Worm (Caenorhabditis elegans) whole organism, L2 larva: ENCODE results near the gene klp-17.

Source experiments
- C34F6.9 ChIP-seq: fragments of 150-350 bp; optimal IDR thresholded peaks from 2 replicates; lab custom pipeline; 2014; ENCODE audit warnings: missing biosample characterization, missing genetic modification characterization
- F13H6.1 ChIP-seq: sonication (generic microtip); optimal IDR thresholded peaks from 2 replicates; lab custom pipeline; 2016; ENCODE audit warnings: missing genetic modification characterization, missing compliant biosample characterization
- Y55F3AM.14 ChIP-seq: fragments of 200-800 bp; sonication (Bioruptor generic); optimal IDR thresholded peaks from 2 replicates; lab custom pipeline; 2018; ENCODE audit warnings: mild to moderate bottlenecking, missing genetic modification characterization, missing compliant biosample characterization
- ZK546.5 ChIP-seq: sonication (generic microtip); optimal IDR thresholded peaks from 2 replicates; lab custom pipeline; 2017; ENCODE audit warnings: missing biosample characterization, missing genetic modification characterization
- aly-2 ChIP-seq: fragments of 150-350 bp; optimal IDR thresholded peaks from 2 replicates; lab custom pipeline; 2014; ENCODE audit warnings: missing biosample characterization, missing genetic modification characterization
- ama-1 ChIP-seq: fragments of 150-350 bp; optimal IDR thresholded peaks from 2 replicates; lab custom pipeline; 2018; ENCODE audit warnings: inconsistent platforms
- blmp-1 ChIP-seq: sonication (generic microtip); optimal IDR thresholded peaks from 2 replicates; lab custom pipeline; 2017; ENCODE audit warnings: missing genetic modification characterization, mild to moderate bottlenecking, missing compliant biosample characterization, antibody characterized with exemption, moderate library complexity; ENCODE audit not compliant: insufficient read depth
- ceh-16 ChIP-seq: fragments of 150-350 bp; optimal IDR thresholded peaks from 2 replicates; lab custom pipeline; 2014; ENCODE audit warnings: missing biosample characterization, missing genetic modification characterization
- ceh-82 ChIP-seq: fragments of 150-350 bp; optimal IDR thresholded peaks from 2 replicates; lab custom pipeline; 2014; ENCODE audit warnings: missing biosample characterization, missing genetic modification characterization
- crh-2 ChIP-seq: sonication (generic microtip); optimal IDR thresholded peaks from 2 replicates; lab custom pipeline; 2017; ENCODE audit warnings: missing biosample characterization, missing genetic modification characterization
- dmd-4 ChIP-seq: sonication (generic microtip); optimal IDR thresholded peaks from 2 replicates; lab custom pipeline; 2017; ENCODE audit warnings: missing biosample characterization, missing genetic modification characterization
- fos-1 ChIP-seq: fragments of 150-350 bp; optimal IDR thresholded peaks from 2 replicates; lab custom pipeline; 2014; ENCODE audit warnings: missing biosample characterization, missing genetic modification characterization
- gmeb-1 ChIP-seq: fragments of 150-350 bp; optimal IDR thresholded peaks from 2 replicates; lab custom pipeline; 2014; ENCODE audit warnings: missing biosample characterization, missing genetic modification characterization
- lin-13 ChIP-seq: fragments of 150-350 bp; optimal IDR thresholded peaks from 2 replicates; lab custom pipeline; 2014; ENCODE audit warnings: missing biosample characterization, missing genetic modification reagents, missing genetic modification characterization
- lsy-2 ChIP-seq, 2 experiments: fragments of 150-350 bp in 1 of 2; sonication (generic microtip) in 1 of 2; optimal IDR thresholded peaks; 2 replicates each; lab custom pipeline; 2014 to 2017; ENCODE audit warnings: missing biosample characterization in 2 of 2, missing genetic modification characterization in 2 of 2
- mbf-1 ChIP-seq: sonication (generic microtip); optimal IDR thresholded peaks from 2 replicates; lab custom pipeline; 2017; ENCODE audit warnings: missing biosample characterization, missing genetic modification characterization
- mdl-1 ChIP-seq, 2 experiments: fragments of 150-350 bp in 1 of 2; sonication (generic microtip) in 1 of 2; optimal IDR thresholded peaks; 2 replicates each; lab custom pipeline; 2017; ENCODE audit warnings: missing biosample characterization in 2 of 2, missing genetic modification characterization in 2 of 2
- nhr-10 ChIP-seq: sonication (generic microtip); optimal IDR thresholded peaks from 2 replicates; lab custom pipeline; 2017; ENCODE audit warnings: missing biosample characterization, missing genetic modification characterization
- nhr-12 ChIP-seq: fragments of 150-350 bp; optimal IDR thresholded peaks from 2 replicates; lab custom pipeline; 2014; ENCODE audit warnings: missing biosample characterization, missing genetic modification characterization
- nhr-129 ChIP-seq: fragments of 150-350 bp; optimal IDR thresholded peaks from 2 replicates; lab custom pipeline; 2014; ENCODE audit warnings: missing biosample characterization, missing genetic modification characterization
- nhr-21 ChIP-seq: fragments of 150-350 bp; optimal IDR thresholded peaks from 2 replicates; lab custom pipeline; 2014; ENCODE audit warnings: missing biosample characterization, missing genetic modification characterization
- nhr-23 ChIP-seq: fragments of 150-350 bp; optimal IDR thresholded peaks from 2 replicates; lab custom pipeline; 2014; ENCODE audit warnings: missing biosample characterization, missing genetic modification reagents, missing genetic modification characterization
- nhr-237 ChIP-seq: fragments of 150-350 bp; optimal IDR thresholded peaks from 2 replicates; lab custom pipeline; 2014; ENCODE audit warnings: missing biosample characterization, missing genetic modification characterization
- nhr-25 ChIP-seq: fragments of 150-350 bp; sonication (generic microtip); optimal IDR thresholded peaks from 3 replicates; lab custom pipeline; 2014; ENCODE audit warnings: missing biosample characterization, missing genetic modification characterization
- nhr-77 ChIP-seq: fragments of 150-350 bp; optimal IDR thresholded peaks from 2 replicates; lab custom pipeline; 2014; ENCODE audit warnings: missing biosample characterization, missing genetic modification characterization
- sem-4 ChIP-seq: fragments of 150-350 bp; optimal IDR thresholded peaks from 2 replicates; lab custom pipeline; 2014; ENCODE audit warnings: missing biosample characterization, missing genetic modification reagents, missing genetic modification characterization
- skn-1 ChIP-seq: sonication (generic microtip); optimal IDR thresholded peaks from 2 replicates; lab custom pipeline; 2017; ENCODE audit warnings: missing biosample characterization, missing genetic modification characterization
- sma-3 ChIP-seq: sonication (generic microtip); optimal IDR thresholded peaks from 2 replicates; lab custom pipeline; 2016; ENCODE audit warnings: missing genetic modification reagents, missing genetic modification characterization, missing compliant biosample characterization
- sma-9 ChIP-seq, 2 experiments: fragments of 150-350 bp in 1 of 2; sonication (generic microtip) in 1 of 2; optimal IDR thresholded peaks; 2 replicates each; lab custom pipeline; 2014 to 2016; ENCODE audit warnings: missing genetic modification characterization in 2 of 2, mild to moderate bottlenecking in 1 of 2, missing biosample characterization in 1 of 2, missing compliant biosample characterization in 1 of 2, missing genetic modification reagents in 1 of 2, moderate library complexity in 1 of 2
- unc-55 ChIP-seq: fragments of 150-350 bp; sonication (generic microtip); optimal IDR thresholded peaks from 3 replicates; lab custom pipeline; 2014; ENCODE audit warnings: missing biosample characterization, missing genetic modification reagents, missing genetic modification characterization
- unc-62 ChIP-seq: fragments of 150-350 bp; optimal IDR thresholded peaks from 2 replicates; lab custom pipeline; 2014; ENCODE audit warnings: missing biosample characterization, missing genetic modification reagents, missing genetic modification characterization
- ztf-11 ChIP-seq: sonication (generic microtip); optimal IDR thresholded peaks from 2 replicates; lab custom pipeline; 2017; ENCODE audit warnings: missing biosample characterization, missing genetic modification characterization
- ztf-4 ChIP-seq: fragments of 150-350 bp; optimal IDR thresholded peaks from 2 replicates; lab custom pipeline; 2014; ENCODE audit warnings: missing biosample characterization, missing genetic modification characterization

Gene klp-17

DNA sequence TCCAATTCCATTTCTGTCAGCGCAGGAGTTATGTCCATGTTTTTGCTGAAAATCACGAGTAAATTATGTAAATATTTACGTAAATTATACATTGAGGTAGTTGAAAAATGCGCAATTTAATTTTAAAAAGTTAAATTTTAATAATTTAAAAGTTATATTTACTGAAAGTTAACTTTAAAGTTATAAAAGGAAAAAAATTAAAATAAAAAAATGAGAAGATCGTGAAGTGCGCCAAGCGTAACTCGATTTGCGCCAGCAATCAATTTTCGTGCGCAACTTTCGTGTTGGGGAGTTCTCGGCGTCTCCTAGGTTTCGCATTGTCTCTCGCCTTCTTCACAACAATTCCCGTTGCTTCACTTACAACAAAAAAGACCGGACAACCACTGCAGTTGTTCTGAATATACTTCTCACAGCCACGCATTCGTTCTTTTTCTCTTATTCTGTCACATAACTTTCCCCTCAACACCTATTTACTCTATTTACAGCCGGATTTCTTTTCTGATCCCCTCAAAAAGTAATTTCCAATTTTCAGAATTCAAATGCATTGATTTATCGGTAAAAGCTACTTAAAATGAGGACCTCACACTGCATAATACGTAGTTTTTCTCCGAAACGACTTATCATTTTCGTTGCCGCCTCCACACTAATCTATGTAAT lies 6.2 kb upstream of the klp-17 start, which contains the start of the genes metl-1 and W02B12.11 (continued):
- TF ChIP-seq aly-2 (tag; lab: Kevin White, UChicago): no peak
- no peak for TF ChIP-seq nhr-10 (tag; lab: Kevin White, UChicago)
- no peak for TF ChIP-seq skn-1
- TF ChIP-seq fos-1 (tag; lab: Kevin White, UChicago): peak; percentile 50
- peak; percentile 82 for TF ChIP-seq nhr-21 (tag; lab: Kevin White, UChicago)
- peak; percentile 14 for TF ChIP-seq ama-1 (lab: Kevin White, UChicago)
- TF ChIP-seq ceh-82: no peak

DNA sequence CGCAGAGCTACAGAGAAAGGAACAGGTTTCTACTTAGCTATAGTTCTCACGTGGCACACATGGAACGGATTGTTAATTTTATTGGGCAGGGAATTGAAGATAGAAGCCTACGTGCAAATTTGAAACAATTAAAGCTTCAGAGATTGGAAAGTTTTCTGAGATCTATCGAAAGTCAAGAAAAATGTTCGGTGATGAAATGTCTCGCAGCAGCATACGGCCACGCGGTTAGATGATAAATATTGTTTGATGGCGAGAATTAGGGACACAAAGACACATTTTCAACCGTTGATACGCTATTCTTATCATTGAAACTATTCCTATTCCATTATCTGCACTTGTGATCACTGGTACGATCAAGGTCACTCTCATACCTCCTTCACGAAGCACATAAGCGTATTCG lies 5.1 kb upstream of the klp-17 start:
- no peak for TF ChIP-seq nhr-23
- TF ChIP-seq ceh-16 (tag; lab: Kevin White, UChicago): no peak
- peak; percentile 36 for TF ChIP-seq nhr-129 (tag; lab: Kevin White, UChicago)
- TF ChIP-seq mbf-1 (tag; lab: Kevin White, UChicago): no peak
- TF ChIP-seq gmeb-1: peak; percentile 25
- TF ChIP-seq nhr-21 (tag; lab: Kevin White, UChicago): peak; percentile 79
- TF ChIP-seq C34F6.9 (tag; lab: Kevin White, UChicago): peak; percentile 21
- peak; percentile 81 for TF ChIP-seq fos-1 (tag; lab: Kevin White, UChicago)
- no peak for TF ChIP-seq nhr-77
- no peak for TF ChIP-seq nhr-12
- TF ChIP-seq blmp-1 (tag; lab: Kevin White, UChicago): peak; percentile 95
- TF ChIP-seq mdl-1 (tag; optimal IDR thresholded peaks at IDR 0.05; lab: Kevin White, UChicago): peak in 1 of 2 experiments; percentile 55
- peak; percentile 80 for TF ChIP-seq sma-9 (GFP tag; optimal IDR thresholded peaks at IDR 0.05; lab: Kevin White, UChicago)
- no peak for TF ChIP-seq sma-9 (tag; optimal IDR thresholded peaks at IDR 0.05; lab: Kevin White, UChicago)
- TF ChIP-seq sem-4 (tag; lab: Kevin White, UChicago): peak; percentile 21
- peak; percentile 42 for TF ChIP-seq crh-2 (tag; lab: Kevin White, UChicago)
- TF ChIP-seq Y55F3AM.14 (GFP tag; lab: Kevin White, UChicago): no peak
- peak in 1 of 2 experiments; percentile 23 for TF ChIP-seq lsy-2 (tag; optimal IDR thresholded peaks at IDR 0.05; lab: Kevin White, UChicago)
- TF ChIP-seq sma-3 (GFP tag; lab: Kevin White, UChicago): peak; percentile 53
- TF ChIP-seq unc-55 (GFP tag; lab: Kevin White, UChicago): no peak
- TF ChIP-seq nhr-25: peak; percentile 62

DNA sequence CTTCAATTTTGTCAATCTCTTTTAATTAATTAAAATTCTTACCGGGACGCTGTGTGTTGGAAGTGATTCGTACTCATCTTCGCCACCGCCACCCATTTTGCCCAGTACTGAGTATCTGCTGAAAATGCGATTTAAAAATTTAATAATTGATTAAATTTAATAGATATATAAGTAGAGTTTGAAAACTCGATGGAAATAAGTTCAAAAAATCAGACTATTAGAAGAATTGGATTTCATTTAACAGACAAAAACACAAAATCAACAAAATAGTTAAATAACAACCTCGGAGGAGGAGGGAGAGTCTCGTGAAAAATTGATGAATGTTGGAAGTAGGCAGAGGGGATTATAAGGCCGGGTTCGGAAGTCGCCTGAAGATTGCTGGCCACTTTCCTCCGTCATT lies 4.5 kb upstream of the klp-17 start, which contains the start of gene mfn-1:
Gene mfn-1, minus strand, starts transcription at position 101 of the 400 bp plus-strand sequence.
- TF ChIP-seq nhr-129 (tag; lab: Kevin White, UChicago) (no peak), unc-62 (GFP tag; lab: Kevin White, UChicago) (no peak), F13H6.1 (tag; lab: Kevin White, UChicago) (no peak), nhr-12 (no peak), lin-13 (GFP tag; lab: Kevin White, UChicago) (no peak)

DNA sequence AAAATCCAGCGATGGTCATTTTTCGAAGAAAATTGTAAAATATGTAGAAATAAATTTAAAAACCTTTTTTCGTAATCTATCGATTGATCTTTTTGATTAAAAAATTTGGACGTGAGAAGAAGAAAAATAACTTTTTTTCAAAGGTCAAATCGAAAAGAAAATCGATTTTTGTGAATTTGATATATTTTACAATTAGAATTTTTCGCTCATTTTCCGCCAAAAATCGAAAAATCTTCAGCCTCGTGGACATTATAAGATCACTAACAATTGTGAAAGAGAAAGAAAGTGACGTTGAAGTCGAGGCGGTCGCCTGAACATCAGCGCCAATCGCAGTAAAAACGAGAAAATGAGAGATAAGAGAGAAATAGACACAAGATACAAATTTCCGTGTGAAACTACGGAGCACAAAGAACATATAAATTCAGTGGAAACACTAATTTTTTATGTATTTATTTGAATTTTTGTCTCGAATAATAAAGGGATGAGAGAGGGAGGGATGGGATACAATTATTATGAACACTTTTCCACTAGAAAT lies 2.2 kb upstream of the klp-17 start, which contains the start of gene cisd-1:
Gene cisd-1, minus strand, starts transcription at position 51 of the 535 bp plus-strand sequence.
- TF ChIP-seq crh-2 (tag; lab: Kevin White, UChicago) (peak; percentile 40), sma-9 (GFP tag; optimal IDR thresholded peaks at IDR 0.05; lab: Kevin White, UChicago) (peak; percentile 17), sma-9 (tag; optimal IDR thresholded peaks at IDR 0.05; lab: Kevin White, UChicago) (no peak), fos-1 (tag; lab: Kevin White, UChicago) (peak; percentile 58), C34F6.9 (tag; lab: Kevin White, UChicago) (peak; percentile 21), ztf-11 (tag; lab: Kevin White, UChicago) (no peak), ZK546.5 (tag; lab: Kevin White, UChicago) (no peak), ztf-4 (no peak), aly-2 (tag; lab: Kevin White, UChicago) (no peak), ceh-82 (no peak), nhr-237 (tag; lab: Kevin White, UChicago) (no peak), lsy-2 (tag; optimal IDR thresholded peaks at IDR 0.05; lab: Kevin White, UChicago) (peak in 1 of 2 experiments; percentile 14), dmd-4 (tag; lab: Kevin White, UChicago) (no peak)
